Worm (Caenorhabditis elegans) whole organism, L4/young adult: Measurements from ENCODE around the gene F25E5.2.

Experiments
- W03F9.2 ChIP-seq: fragments of 150-350 bp; optimal IDR thresholded peaks from 2 replicates; lab custom pipeline; 2014; ENCODE audit warnings: missing biosample characterization, missing genetic modification characterization
- him-1 ChIP-seq: sonication (generic microtip); optimal IDR thresholded peaks from 2 replicates; lab custom pipeline; 2016; ENCODE audit warnings: missing genotype, missing genetic modification reagents, missing genetic modification characterization, missing compliant biosample characterization

- TF ChIP-seq him-1 (tag; lab: Kevin White, UChicago) (no peak), W03F9.2 (tag; lab: Kevin White, UChicago) (no peak)
Observed at ce11 chrV:7437538-7437937, 17.6 kb upstream of the F25E5.2 start, which contains the start of gene F25E5.9.
